Worm (Caenorhabditis elegans) whole organism, L3 larva: ENCODE results near the gene aakg-5.

Experiments
- R02D3.7 ChIP-seq: fragments of 150-350 bp; optimal IDR thresholded peaks from 2 replicates; lab custom pipeline; 2014; ENCODE audit warnings: missing biosample characterization, missing genetic modification characterization
- ZK546.5 ChIP-seq: sonication (generic microtip); optimal IDR thresholded peaks from 2 replicates; lab custom pipeline; 2017; ENCODE audit warnings: missing biosample characterization, missing genetic modification characterization
- ceh-16 ChIP-seq: sonication (generic microtip); optimal IDR thresholded peaks from 2 replicates; lab custom pipeline; 2017; ENCODE audit warnings: missing biosample characterization, missing genetic modification characterization
- ceh-28 ChIP-seq: fragments of 150-350 bp; optimal IDR thresholded peaks from 2 replicates; lab custom pipeline; 2014; ENCODE audit warnings: missing biosample characterization, missing genetic modification reagents, missing genetic modification characterization
- ceh-82 ChIP-seq: fragments of 150-350 bp; optimal IDR thresholded peaks from 2 replicates; lab custom pipeline; 2014; ENCODE audit warnings: missing biosample characterization, missing genetic modification characterization
- egl-5 ChIP-seq: fragments of 150-350 bp; optimal IDR thresholded peaks from 2 replicates; lab custom pipeline; 2017; ENCODE audit warnings: missing biosample characterization, missing genetic modification reagents, missing genetic modification characterization, inconsistent platforms
- elt-1 ChIP-seq: fragments of 150-350 bp; optimal IDR thresholded peaks from 2 replicates; lab custom pipeline; 2014; ENCODE audit warnings: missing biosample characterization, missing genetic modification characterization
- elt-2 ChIP-seq: sonication (generic microtip); optimal IDR thresholded peaks from 2 replicates; lab custom pipeline; 2016; ENCODE audit warnings: missing genetic modification reagents, mild to moderate bottlenecking, missing genetic modification characterization, missing compliant biosample characterization
- elt-3 ChIP-seq, 3 experiments: fragments of 150-350 bp in 1 of 3; sonication (generic microtip) in 2 of 3; optimal IDR thresholded peaks; 2 replicates in 2 of 3; 4 replicates in 1 of 3; lab custom pipeline; 2014 to 2017; ENCODE audit warnings: missing biosample characterization in 3 of 3, missing genetic modification characterization in 3 of 3
- fkh-10 ChIP-seq: sonication (generic microtip); optimal IDR thresholded peaks from 2 replicates; lab custom pipeline; 2017; ENCODE audit warnings: missing biosample characterization, missing genetic modification reagents, missing genetic modification characterization
- hmg-11 ChIP-seq: sonication (generic microtip); optimal IDR thresholded peaks from 2 replicates; lab custom pipeline; 2016; ENCODE audit warnings: missing genetic modification characterization, missing compliant biosample characterization
- jun-1 ChIP-seq: fragments of 150-350 bp; optimal IDR thresholded peaks from 2 replicates; lab custom pipeline; 2014; ENCODE audit warnings: missing biosample characterization, missing genetic modification reagents, missing genetic modification characterization
- lin-15B ChIP-seq: fragments of 150-350 bp; optimal IDR thresholded peaks from 2 replicates; lab custom pipeline; 2014; ENCODE audit warnings: missing biosample characterization, missing genetic modification characterization
- lin-39 ChIP-seq: fragments of 150-350 bp; optimal IDR thresholded peaks from 2 replicates; lab custom pipeline; 2018; ENCODE audit warnings: missing biosample characterization, missing genetic modification reagents, missing genetic modification characterization
- nfya-1 ChIP-seq: sonication (generic microtip); optimal IDR thresholded peaks from 2 replicates; lab custom pipeline; 2017; ENCODE audit warnings: missing genetic modification characterization, mild to moderate bottlenecking, missing compliant biosample characterization, antibody characterized with exemption, moderate library complexity; ENCODE audit not compliant: insufficient read depth
- nhr-11 ChIP-seq: fragments of 150-350 bp; optimal IDR thresholded peaks from 2 replicates; lab custom pipeline; 2014; ENCODE audit warnings: missing biosample characterization, missing genetic modification characterization
- nhr-12 ChIP-seq: fragments of 150-350 bp; optimal IDR thresholded peaks from 2 replicates; lab custom pipeline; 2014; ENCODE audit warnings: missing biosample characterization, missing genetic modification characterization
- nhr-23 ChIP-seq: fragments of 150-350 bp; optimal IDR thresholded peaks from 2 replicates; lab custom pipeline; 2014; ENCODE audit warnings: missing biosample characterization, missing genetic modification reagents, missing genetic modification characterization
- nhr-237 ChIP-seq: fragments of 150-350 bp; optimal IDR thresholded peaks from 2 replicates; lab custom pipeline; 2014; ENCODE audit warnings: missing biosample characterization, missing genetic modification characterization
- nhr-25 ChIP-seq: sonication (generic microtip); optimal IDR thresholded peaks from 2 replicates; lab custom pipeline; 2017; ENCODE audit warnings: missing biosample characterization, missing genetic modification characterization
- nhr-28 ChIP-seq: fragments of 150-350 bp; optimal IDR thresholded peaks from 2 replicates; lab custom pipeline; 2014; ENCODE audit warnings: missing biosample characterization, missing genetic modification characterization
- nhr-43 ChIP-seq: sonication (generic microtip); optimal IDR thresholded peaks from 2 replicates; lab custom pipeline; 2016; ENCODE audit warnings: mild to moderate bottlenecking, missing genetic modification characterization, missing compliant biosample characterization; ENCODE audit not compliant: poor library complexity, severe bottlenecking
- nhr-67 ChIP-seq: fragments of 150-350 bp; optimal IDR thresholded peaks from 2 replicates; lab custom pipeline; 2014; ENCODE audit warnings: missing biosample characterization, missing genetic modification characterization
- nhr-77 ChIP-seq: fragments of 150-350 bp; optimal IDR thresholded peaks from 2 replicates; lab custom pipeline; 2014; ENCODE audit warnings: missing biosample characterization, missing genetic modification characterization
- pha-4 ChIP-seq: fragments of 150-350 bp; optimal IDR thresholded peaks from 2 replicates; lab custom pipeline; 2014; ENCODE audit warnings: missing biosample characterization, missing genetic modification reagents, missing genetic modification characterization
- pqm-1 ChIP-seq: fragments of 150-350 bp; optimal IDR thresholded peaks from 2 replicates; lab custom pipeline; 2017; ENCODE audit warnings: missing biosample characterization, missing genetic modification characterization, inconsistent platforms
- sea-2 ChIP-seq: fragments of 150-350 bp; sonication (generic microtip); optimal IDR thresholded peaks from 4 replicates; lab custom pipeline; 2014; ENCODE audit warnings: missing biosample characterization, missing genetic modification reagents, missing genetic modification characterization
- skn-1 ChIP-seq: fragments of 150-350 bp; optimal IDR thresholded peaks from 2 replicates; lab custom pipeline; 2014; ENCODE audit warnings: missing biosample characterization, missing genetic modification characterization
- snpc-4 ChIP-seq: fragments of 150-350 bp; optimal IDR thresholded peaks from 2 replicates; lab custom pipeline; 2014; ENCODE audit warnings: missing biosample characterization, missing genetic modification characterization
- tbx-2 ChIP-seq: sonication (generic microtip); optimal IDR thresholded peaks from 2 replicates; lab custom pipeline; 2016; ENCODE audit warnings: mild to moderate bottlenecking, missing genetic modification characterization, missing compliant biosample characterization
- unc-62 ChIP-seq: fragments of 150-350 bp; sonication (generic microtip); optimal IDR thresholded peaks from 4 replicates; lab custom pipeline; 2014; ENCODE audit warnings: missing biosample characterization, missing genetic modification reagents, missing genetic modification characterization

aakg-5 gene

DNA sequence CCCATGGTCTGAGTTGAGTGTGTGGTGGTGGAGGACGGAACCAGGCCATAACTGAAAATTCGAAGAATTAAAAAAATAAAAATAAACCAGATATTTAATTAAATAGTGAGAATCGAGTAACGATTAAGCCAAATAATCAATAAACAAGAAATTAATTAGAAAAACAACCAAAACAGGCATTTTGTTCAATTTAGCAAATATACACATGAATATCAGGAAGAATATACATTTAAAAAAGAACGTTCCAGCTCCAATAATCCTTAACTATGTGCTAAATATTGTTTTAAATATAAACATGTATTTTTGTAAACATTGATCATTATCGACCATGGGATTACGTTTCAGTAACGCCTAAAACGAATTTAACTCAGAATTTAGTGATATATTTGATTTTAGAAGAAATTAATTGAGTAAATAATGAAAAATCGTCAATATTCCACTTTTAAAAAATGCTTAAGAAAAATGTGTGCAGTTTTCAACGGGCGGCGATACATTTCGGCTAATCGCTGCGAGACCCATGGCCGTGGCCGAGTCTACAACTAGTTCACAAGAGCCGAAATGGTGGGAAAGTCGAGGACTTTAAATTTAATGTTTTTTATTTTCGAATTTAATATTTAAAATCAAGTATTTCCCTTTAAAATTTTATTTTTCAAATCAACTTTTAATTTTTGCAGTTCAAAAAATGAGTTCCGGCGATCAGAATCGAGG lies 6.8 kb downstream of the aakg-5 start, which contains the start of the genes R53.4 and psf-1:
R53.4 (minus strand) TSS at position 51 of the 708 bp plus-strand sequence.
psf-1 (plus strand) TSS at position 675 of the 708 bp plus-strand sequence.
- peak; percentile 56 for TF ChIP-seq lin-39 (tag; lab: Kevin White, UChicago)
- no peak for TF ChIP-seq unc-62 (GFP tag; lab: Kevin White, UChicago)
- no peak for TF ChIP-seq skn-1 (tag; lab: Kevin White, UChicago)
- peak; percentile 85 for TF ChIP-seq pha-4 (tag; lab: Kevin White, UChicago)
- peak; percentile 2 for TF ChIP-seq R02D3.7 (tag; lab: Kevin White, UChicago)
- TF ChIP-seq nhr-25 (tag; lab: Kevin White, UChicago) = peak; percentile 49
- no peak for TF ChIP-seq nhr-237 (tag; lab: Kevin White, UChicago)
- peak; percentile 7 for TF ChIP-seq snpc-4 (tag; lab: Kevin White, UChicago)
- peak; percentile 57 for TF ChIP-seq hmg-11
- no peak for TF ChIP-seq ceh-82
- TF ChIP-seq nhr-43 = peak; percentile 56
- TF ChIP-seq fkh-10 = no peak
- TF ChIP-seq elt-2 (tag; lab: Kevin White, UChicago) = peak; percentile 30
- TF ChIP-seq pqm-1 (tag; lab: Kevin White, UChicago) = peak; percentile 49
- peak; percentile 26 for TF ChIP-seq jun-1 (tag; lab: Kevin White, UChicago)
- peak; percentile 84 for TF ChIP-seq nhr-23 (tag; lab: Kevin White, UChicago)
- TF ChIP-seq lin-15B (tag; lab: Kevin White, UChicago) = peak; percentile 90
- TF ChIP-seq nfya-1 = peak; percentile 86

ce11 chrII:9966954-9967353 lies 8.0 kb downstream of the aakg-5 start, which contains the start of gene dtmk-1:
dtmk-1 (minus strand) TSS chrII:9967099.
- TF ChIP-seq nhr-23 (tag; lab: Kevin White, UChicago) (peak; percentile 25), sea-2 (GFP tag; lab: Kevin White, UChicago) (no peak), lin-39 (tag; lab: Kevin White, UChicago) (no peak), nhr-12 (tag; lab: Kevin White, UChicago) (no peak), pqm-1 (tag; lab: Kevin White, UChicago) (no peak), elt-3 (tag; optimal IDR thresholded peaks at IDR 0.05; lab: Kevin White, UChicago) (no peak), nhr-77 (no peak), elt-1 (tag; lab: Kevin White, UChicago) (peak; percentile 62), ceh-28 (tag; lab: Kevin White, UChicago) (no peak), skn-1 (tag; lab: Kevin White, UChicago) (no peak), nhr-11 (tag; lab: Kevin White, UChicago) (no peak), egl-5 (tag; lab: Kevin White, UChicago) (no peak), fkh-10 (no peak), ZK546.5 (tag; lab: Kevin White, UChicago) (no peak), nhr-28 (tag; lab: Kevin White, UChicago) (no peak), lin-15B (tag; lab: Kevin White, UChicago) (no peak)

DNA sequence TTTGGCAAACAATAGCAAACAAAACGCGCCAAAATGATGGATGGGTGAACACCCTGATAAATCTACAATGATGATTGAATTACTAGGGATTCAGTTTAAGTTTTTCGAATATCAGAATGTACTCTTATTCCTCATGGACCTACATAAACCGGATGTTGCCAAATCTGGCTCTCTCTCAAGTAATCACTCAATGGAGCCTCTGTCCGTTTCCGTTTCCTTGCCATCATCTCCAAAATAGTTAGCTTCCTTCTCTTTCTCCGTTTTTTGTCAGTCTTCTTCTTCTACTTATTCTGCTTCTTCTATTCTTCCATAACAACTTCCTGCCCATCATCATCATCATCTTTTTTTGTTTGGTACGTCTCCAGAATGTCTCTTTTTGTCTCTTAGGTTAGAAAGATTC lies 9.6 kb downstream of the aakg-5 start:
- peak; percentile 86 for TF ChIP-seq tbx-2 (tag; lab: Kevin White, UChicago)
- TF ChIP-seq pqm-1 (tag; lab: Kevin White, UChicago) = peak; percentile 56
- TF ChIP-seq snpc-4 (tag; lab: Kevin White, UChicago) = no peak
- no peak for TF ChIP-seq sea-2 (GFP tag; lab: Kevin White, UChicago)

ce11 chrII:9963808-9964207 lies 11.1 kb downstream of the aakg-5 start:
- no peak for TF ChIP-seq nhr-23 (tag; lab: Kevin White, UChicago)
- TF ChIP-seq elt-2 (tag; lab: Kevin White, UChicago) = peak; percentile 31
- TF ChIP-seq nfya-1 = no peak

- TF ChIP-seq egl-5 (tag; lab: Kevin White, UChicago) = no peak
- no peak for TF ChIP-seq R02D3.7 (tag; lab: Kevin White, UChicago)
- TF ChIP-seq nfya-1 = peak; percentile 38
These were observed 14.8 kb downstream of the aakg-5 start for ce11 chrII:9960127-9960526.

DNA sequence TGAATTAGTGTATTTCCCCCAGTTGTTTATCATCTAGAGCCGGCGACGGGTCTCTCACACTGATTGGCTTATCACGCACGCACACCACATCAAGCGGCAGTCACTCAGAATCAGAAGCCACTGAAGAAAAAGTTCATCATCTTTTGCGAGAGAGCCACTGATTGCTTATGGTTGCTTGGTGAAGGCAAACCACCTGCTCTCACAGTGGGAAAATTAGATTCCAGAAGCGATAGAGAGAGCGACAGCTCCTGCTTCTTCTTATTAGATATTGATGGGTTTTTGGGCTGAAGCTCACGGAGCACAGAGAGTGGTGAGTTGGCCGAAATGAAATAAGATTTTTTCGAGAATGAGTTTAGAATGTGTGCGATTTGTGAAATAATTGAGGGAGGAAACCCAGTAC lies 18.8 kb downstream of the aakg-5 start:
- TF ChIP-seq lin-39 (tag; lab: Kevin White, UChicago) = no peak
- TF ChIP-seq ceh-16 (tag; lab: Kevin White, UChicago) = no peak
- no peak for TF ChIP-seq nhr-67 (tag; lab: Kevin White, UChicago)
- no peak for TF ChIP-seq ZK546.5 (tag; lab: Kevin White, UChicago)
- TF ChIP-seq nhr-11 (tag; lab: Kevin White, UChicago) = peak; percentile 48
- no peak for TF ChIP-seq nhr-12 (tag; lab: Kevin White, UChicago)
- no peak for TF ChIP-seq elt-2 (tag; lab: Kevin White, UChicago)
